Fruit fly (Drosophila melanogaster) whole organism, prepupa: ENCODE data around the gene Cyp4d21.

ENCODE experiments used
- CG11762 ChIP-seq: fragments of 200-800 bp; sonication (Bioruptor generic); optimal IDR thresholded peaks from 3 replicates; lab custom pipeline; 2016; ENCODE audit warnings: missing biosample characterization, missing genetic modification characterization; ENCODE audit not compliant: insufficient read depth
- CG6792 ChIP-seq: fragments of 200-800 bp; sonication (Bioruptor generic); optimal IDR thresholded peaks from 3 replicates; lab custom pipeline; 2016; ENCODE audit warnings: missing biosample characterization, missing genetic modification characterization
- CG8119 ChIP-seq: fragments of 200-800 bp; sonication (Bioruptor generic); IDR thresholded peaks from 3 replicates; pipeline ENCODE4 v1.3.6; 2022; ENCODE audit warnings: missing biosample characterization, missing genetic modification characterization
- CG9139 ChIP-seq: fragments of 200-800 bp; sonication (Bioruptor generic); optimal IDR thresholded peaks from 3 replicates; lab custom pipeline; 2017; ENCODE audit warnings: missing biosample characterization, mild to moderate bottlenecking, missing genetic modification characterization
- OdsH ChIP-seq: fragments of 200-800 bp; sonication (Bioruptor generic); optimal IDR thresholded peaks from 3 replicates; lab custom pipeline; 2016; ENCODE audit warnings: missing biosample characterization, missing genetic modification characterization
- cyc ChIP-seq: fragments of 200-800 bp; sonication (Bioruptor generic); optimal IDR thresholded peaks from 3 replicates; lab custom pipeline; 2016; ENCODE audit warnings: missing biosample characterization, missing genetic modification characterization
- dsx ChIP-seq: fragments of 200-800 bp; optimal IDR thresholded peaks from 3 replicates; lab custom pipeline; 2019; ENCODE audit warnings: missing biosample characterization, mild to moderate bottlenecking, missing genetic modification characterization, moderate library complexity; ENCODE audit not compliant: poor library complexity, severe bottlenecking
- esn ChIP-seq: fragments of 200-800 bp; sonication (Bioruptor generic); optimal IDR thresholded peaks from 2 replicates; lab custom pipeline; 2016; ENCODE audit warnings: missing biosample characterization, mild to moderate bottlenecking, missing genetic modification characterization, moderate library complexity
- ss ChIP-seq, 2 experiments: fragments of 200-800 bp; sonication (Bioruptor generic); optimal IDR thresholded peaks; 2 replicates in 1 of 2; 3 replicates in 1 of 2; lab custom pipeline; 2017 to 2018; ENCODE audit warnings: mild to moderate bottlenecking in 2 of 2, missing biosample characterization in 2 of 2, missing genetic modification characterization in 2 of 2, moderate library complexity in 1 of 2
- vri ChIP-seq: fragments of 200-800 bp; sonication (Bioruptor generic); optimal IDR thresholded peaks from 3 replicates; lab custom pipeline; 2016; ENCODE audit warnings: missing biosample characterization, mild to moderate bottlenecking, missing genetic modification characterization

DNA sequence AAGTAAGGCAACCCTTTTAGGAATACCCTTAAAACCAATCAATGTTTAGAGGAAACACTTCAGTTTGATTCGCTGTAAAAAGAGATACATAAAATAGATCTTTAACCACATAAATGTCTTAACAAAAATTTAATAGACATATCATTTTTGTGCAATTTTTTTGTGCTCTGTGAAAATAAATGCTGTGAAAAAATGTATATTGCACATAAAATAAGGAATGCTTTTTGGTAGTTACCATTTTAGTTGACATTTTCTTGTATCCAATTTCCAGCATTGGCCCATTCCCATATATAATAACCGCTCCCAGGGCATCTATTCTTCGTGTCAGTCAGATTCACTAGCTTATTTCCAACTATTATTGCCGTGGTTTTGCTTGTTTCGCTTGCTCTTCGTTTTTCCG lies 6.8 kb downstream of the Cyp4d21 start:
- TF ChIP-seq ss (GFP tag; optimal IDR thresholded peaks at IDR 0.05; lab: Kevin White, UChicago) (no peak), CG9139 (GFP tag; lab: Kevin White, UChicago) (no peak), CG8119 (GFP tag; lab: Robert Waterston, UW) (no peak), vri (GFP tag; lab: Kevin White, UChicago) (no peak), CG6792 (GFP tag; lab: Kevin White, UChicago) (no peak), cyc (GFP tag; lab: Kevin White, UChicago) (no peak), OdsH (GFP tag; lab: Kevin White, UChicago) (peak; percentile 6), esn (GFP tag; lab: Kevin White, UChicago) (no peak), dsx (GFP tag; lab: Kevin White, UChicago) (no peak), CG11762 (GFP tag; lab: Kevin White, UChicago) (no peak)
